Fruit fly (Drosophila melanogaster) whole organism, embryonic: ENCODE measurements around the gene Reck.
A peak's percentile ranks its signal among the peaks of the same experiment; 100 is the strongest.

Experiments
- Abd-B ChIP-seq: fragments of 200-800 bp; sonication (Bioruptor generic); optimal IDR thresholded peaks from 2 replicates; lab custom pipeline; 2018; ENCODE audit warnings: missing biosample characterization, mild to moderate bottlenecking, missing genetic modification characterization, moderate library complexity
- Asciz ChIP-seq: fragments of 200-800 bp; sonication (Bioruptor generic); optimal IDR thresholded peaks from 2 replicates; lab custom pipeline; 2017; ENCODE audit warnings: missing biosample characterization, mild to moderate bottlenecking, missing genetic modification characterization, missing genetic modification reagents
- Blimp-1 ChIP-seq: fragments of 200-800 bp; sonication (Bioruptor generic); optimal IDR thresholded peaks from 3 replicates; lab custom pipeline; 2018; ENCODE audit warnings: missing biosample characterization, missing genetic modification characterization, mild to moderate bottlenecking, moderate library complexity, missing genetic modification reagents
- CG10209 ChIP-seq: fragments of 200-800 bp; sonication (Bioruptor generic); optimal IDR thresholded peaks from 3 replicates; lab custom pipeline; 2017; ENCODE audit warnings: missing biosample characterization, mild to moderate bottlenecking, missing genetic modification characterization, missing genetic modification reagents
- CG12155 ChIP-seq: fragments of 200-800 bp; sonication (Bioruptor generic); optimal IDR thresholded peaks from 3 replicates; lab custom pipeline; 2016; ENCODE audit warnings: missing biosample characterization, missing genetic modification characterization
- CG13287 ChIP-seq: fragments of 200-800 bp; sonication (Bioruptor generic); IDR thresholded peaks from 2 replicates; pipeline ENCODE4 v1.3.6; 2022; ENCODE audit warnings: missing biosample characterization, missing genetic modification characterization; ENCODE audit not compliant: partially characterized antibody
- CG15073 ChIP-seq: fragments of 200-800 bp; sonication (Bioruptor generic); optimal IDR thresholded peaks from 2 replicates; lab custom pipeline; 2016; ENCODE audit warnings: missing biosample characterization, missing genetic modification characterization
- CG16813 ChIP-seq: fragments of 200-800 bp; sonication (Bioruptor generic); IDR thresholded peaks from 3 replicates; pipeline ENCODE4 v1.3.6; 2022; ENCODE audit warnings: missing biosample characterization, missing genetic modification characterization; ENCODE audit not compliant: partially characterized antibody
- CG17802 ChIP-seq: fragments of 200-800 bp; sonication (Bioruptor generic); optimal IDR thresholded peaks from 2 replicates; lab custom pipeline; 2018; ENCODE audit warnings: missing biosample characterization, mild to moderate bottlenecking, missing genetic modification characterization, moderate library complexity
- CG18764 ChIP-seq: fragments of 200-800 bp; sonication (Bioruptor generic); optimal IDR thresholded peaks from 3 replicates; lab custom pipeline; 2016; ENCODE audit warnings: missing biosample characterization, missing genetic modification characterization
- CG42726 ChIP-seq: fragments of 200-800 bp; sonication (Bioruptor generic); IDR thresholded peaks from 2 replicates; pipeline ENCODE4 v1.3.6; 2022; ENCODE audit warnings: missing biosample characterization, missing genetic modification characterization; ENCODE audit not compliant: partially characterized antibody
- CG7357 ChIP-seq: fragments of 200-800 bp; sonication (Bioruptor generic); IDR thresholded peaks from 3 replicates; pipeline ENCODE4 v1.3.6; 2022; ENCODE audit warnings: missing biosample characterization, missing genetic modification characterization
- CG7745 ChIP-seq: fragments of 200-800 bp; sonication (Bioruptor generic); optimal IDR thresholded peaks from 2 replicates; lab custom pipeline; 2018; ENCODE audit warnings: missing biosample characterization, mild to moderate bottlenecking, missing genetic modification characterization, moderate library complexity
- CG7963 ChIP-seq: fragments of 200-800 bp; sonication (Bioruptor generic); IDR thresholded peaks from 3 replicates; pipeline ENCODE4 v1.3.6; 2022; ENCODE audit warnings: missing biosample characterization, missing genetic modification characterization; ENCODE audit not compliant: partially characterized antibody
- CG8281 ChIP-seq: fragments of 200-800 bp; sonication (Bioruptor generic); optimal IDR thresholded peaks from 2 replicates; lab custom pipeline; 2018; ENCODE audit warnings: missing biosample characterization, mild to moderate bottlenecking, missing genetic modification characterization, moderate library complexity
- CG8765 ChIP-seq: fragments of 200-800 bp; sonication (Bioruptor generic); IDR thresholded peaks from 2 replicates; pipeline ENCODE4 v1.3.6; 2022; ENCODE audit warnings: missing biosample characterization, missing genetic modification characterization
- CG8924 ChIP-seq: fragments of 200-800 bp; optimal IDR thresholded peaks from 3 replicates; lab custom pipeline; 2019; ENCODE audit warnings: missing biosample characterization, mild to moderate bottlenecking, missing genetic modification characterization, moderate library complexity
- Chrac-16 ChIP-seq: fragments of 200-800 bp; sonication (Bioruptor generic); optimal IDR thresholded peaks from 3 replicates; lab custom pipeline; 2016; ENCODE audit warnings: missing biosample characterization, missing genetic modification characterization
- Dbx ChIP-seq: fragments of 200-800 bp; sonication (Bioruptor generic); IDR thresholded peaks from 3 replicates; pipeline ENCODE4 v1.3.6; 2022; ENCODE audit warnings: missing biosample characterization, missing genetic modification characterization
- HLHmδ ChIP-seq: fragments of 200-800 bp; sonication (Bioruptor generic); optimal IDR thresholded peaks from 2 replicates; lab custom pipeline; 2018; ENCODE audit warnings: missing biosample characterization, mild to moderate bottlenecking, missing genetic modification characterization, moderate library complexity
- Lpt ChIP-seq: fragments of >200 bp; optimal IDR thresholded peaks from 2 replicates; lab custom pipeline; 2018; ENCODE audit warnings: missing biosample characterization, missing genetic modification characterization
- NFAT ChIP-seq: fragments of 200-800 bp; sonication (Bioruptor generic); IDR thresholded peaks from 2 replicates; pipeline ENCODE4 v1.3.6; 2022; ENCODE audit warnings: missing biosample characterization, missing genetic modification characterization
- Spps ChIP-seq: fragments of 200-800 bp; sonication (Bioruptor generic); optimal IDR thresholded peaks from 2 replicates; lab custom pipeline; 2018; ENCODE audit warnings: missing biosample characterization, mild to moderate bottlenecking, missing genetic modification characterization
- ab ChIP-seq: fragments of 200-800 bp; sonication (Bioruptor generic); optimal IDR thresholded peaks from 2 replicates; lab custom pipeline; 2016; ENCODE audit warnings: missing biosample characterization, missing genetic modification characterization
- ase ChIP-seq: fragments of 200-800 bp; sonication (Bioruptor generic); IDR thresholded peaks from 3 replicates; pipeline ENCODE4 v1.3.6; 2022; ENCODE audit warnings: missing biosample characterization, missing genetic modification characterization
- bcd ChIP-seq: fragments of 200-800 bp; sonication (Bioruptor generic); optimal IDR thresholded peaks from 2 replicates; lab custom pipeline; 2017; ENCODE audit warnings: missing biosample characterization, mild to moderate bottlenecking, missing genetic modification characterization
- btn ChIP-seq: fragments of 200-800 bp; sonication (Bioruptor generic); optimal IDR thresholded peaks from 2 replicates; lab custom pipeline; 2016; ENCODE audit warnings: missing biosample characterization, missing genetic modification characterization
- crol ChIP-seq: fragments of 200-800 bp; sonication (Bioruptor generic); IDR thresholded peaks from 2 replicates; pipeline ENCODE4 v1.3.6; 2022; ENCODE audit warnings: missing biosample characterization, missing genetic modification characterization
- danr ChIP-seq: fragments of 200-800 bp; sonication (Bioruptor generic); IDR thresholded peaks from 2 replicates; pipeline ENCODE4 v1.3.6; 2022; ENCODE audit warnings: missing biosample characterization, missing genetic modification characterization
- disco-r ChIP-seq: fragments of 200-800 bp; sonication (Bioruptor generic); optimal IDR thresholded peaks from 2 replicates; lab custom pipeline; 2016; ENCODE audit warnings: missing biosample characterization, missing genetic modification characterization
- esg ChIP-seq: fragments of 200-800 bp; sonication (Bioruptor generic); conservative IDR thresholded peaks from 2 replicates; pipeline ENCODE4 v1.3.6; 2022; ENCODE audit warnings: missing biosample characterization, missing genetic modification characterization
- ewg ChIP-seq: fragments of 200-800 bp; sonication (Bioruptor generic); optimal IDR thresholded peaks from 3 replicates; lab custom pipeline; 2017; ENCODE audit warnings: mild to moderate bottlenecking, missing biosample characterization, missing genetic modification reagents, missing genetic modification characterization
- fd102C ChIP-seq: fragments of 200-800 bp; sonication (Bioruptor generic); optimal IDR thresholded peaks from 2 replicates; lab custom pipeline; 2018; ENCODE audit warnings: missing biosample characterization, mild to moderate bottlenecking, missing genetic modification characterization, moderate library complexity
- gce ChIP-seq: fragments of 200-800 bp; sonication (Bioruptor generic); IDR thresholded peaks from 3 replicates; pipeline ENCODE4 v1.3.6; 2022; ENCODE audit warnings: missing biosample characterization, missing genetic modification characterization
- gsb-n ChIP-seq: fragments of 200-800 bp; sonication (Bioruptor generic); optimal IDR thresholded peaks from 3 replicates; lab custom pipeline; 2018; ENCODE audit warnings: missing biosample characterization, mild to moderate bottlenecking, missing genetic modification characterization
- ken ChIP-seq: fragments of 200-800 bp; sonication (Bioruptor generic); IDR thresholded peaks from 3 replicates; pipeline ENCODE4 v1.3.6; 2022; ENCODE audit warnings: missing biosample characterization, missing genetic modification characterization
- p53 ChIP-seq: fragments of 200-800 bp; sonication (Bioruptor generic); optimal IDR thresholded peaks from 2 replicates; lab custom pipeline; 2016; ENCODE audit warnings: missing biosample characterization, missing genetic modification characterization
- pros ChIP-seq: fragments of 200-800 bp; sonication (Bioruptor generic); optimal IDR thresholded peaks from 3 replicates; lab custom pipeline; 2019; ENCODE audit warnings: missing biosample characterization, mild to moderate bottlenecking, missing genetic modification characterization, moderate library complexity
- pzg ChIP-seq: fragments of 200-800 bp; sonication (Bioruptor generic); optimal IDR thresholded peaks from 3 replicates; lab custom pipeline; 2018; ENCODE audit warnings: missing biosample characterization, mild to moderate bottlenecking, missing genetic modification characterization, moderate library complexity
- schlank ChIP-seq: fragments of 200-800 bp; sonication (Bioruptor generic); optimal IDR thresholded peaks from 2 replicates; lab custom pipeline; 2018; ENCODE audit warnings: missing biosample characterization, mild to moderate bottlenecking, missing genetic modification characterization
- sens ChIP-seq: fragments of 200-800 bp; sonication (Bioruptor generic); peaks from one replicate; lab custom pipeline; 2016; ENCODE audit warnings: missing biosample characterization, missing genetic modification characterization
- tgo ChIP-seq: fragments of 200-800 bp; sonication (Bioruptor generic); IDR thresholded peaks from 3 replicates; pipeline ENCODE4 v1.3.6; 2022; ENCODE audit warnings: missing biosample characterization, missing genetic modification characterization
- tio ChIP-seq: fragments of 200-800 bp; sonication (Bioruptor generic); optimal IDR thresholded peaks from 2 replicates; lab custom pipeline; 2017; ENCODE audit warnings: missing biosample characterization, missing genetic modification characterization, inconsistent platforms
- twi ChIP-seq: fragments of 200-800 bp; optimal IDR thresholded peaks from 2 replicates; lab custom pipeline; 2019; ENCODE audit warnings: missing biosample characterization, mild to moderate bottlenecking, missing genetic modification characterization, moderate library complexity

Reck gene

DNA sequence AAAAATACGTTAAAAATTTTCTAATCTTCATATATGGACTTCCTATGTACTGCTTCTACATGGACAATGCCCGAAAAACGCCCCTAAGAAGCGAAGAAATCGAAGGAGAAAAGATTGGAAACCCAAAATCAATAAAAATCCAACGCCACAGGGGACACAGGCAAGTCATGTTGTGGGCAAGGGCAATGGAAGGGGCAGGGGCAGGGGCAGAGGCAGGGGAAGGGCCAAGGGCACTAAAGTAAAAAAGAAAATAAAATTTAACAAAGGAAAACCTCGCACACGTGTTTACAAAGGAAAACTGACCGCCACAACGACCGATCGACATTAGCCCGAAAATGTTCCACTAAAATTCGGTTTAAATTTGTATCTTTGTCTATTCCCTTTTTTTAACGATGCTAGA is 51.1 kb downstream of the Reck start (continued):
- TF ChIP-seq danr (GFP tag; lab: Robert Waterston, UW) (no peak), CG7963 (GFP tag; lab: Robert Waterston, UW) (no peak), CG7745 (tag; lab: Kevin White, UChicago) (peak; percentile 37), Blimp-1 (GFP tag; lab: Kevin White, UChicago) (no peak), Lpt (GFP tag; lab: Kevin White, UChicago) (no peak), disco-r (GFP tag; lab: Kevin White, UChicago) (no peak), HLHmδ (no peak), Abd-B (GFP tag; lab: Kevin White, UChicago) (no peak), tio (GFP tag; lab: Kevin White, UChicago) (no peak), p53 (GFP tag; lab: Kevin White, UChicago) (no peak), pzg (no peak), fd102C (GFP tag; lab: Kevin White, UChicago) (no peak), CG18764 (GFP tag; lab: Kevin White, UChicago) (no peak), ken (GFP tag; lab: Robert Waterston, UW) (no peak), esg (GFP tag; lab: Robert Waterston, UW) (no peak), ab (no peak), ewg (GFP tag; lab: Kevin White, UChicago) (no peak), crol (GFP tag; lab: Robert Waterston, UW) (peak; percentile 92), gce (GFP tag; lab: Robert Waterston, UW) (no peak), CG16813 (GFP tag; lab: Robert Waterston, UW) (no peak), CG15073 (no peak), CG13287 (GFP tag; lab: Robert Waterston, UW) (no peak), Asciz (GFP tag; lab: Kevin White, UChicago) (no peak), pros (peak; percentile 88), CG17802 (tag; lab: Kevin White, UChicago) (no peak), sens (peak; percentile 50), twi (tag; lab: Kevin White, UChicago) (peak; percentile 86), CG8924 (tag; lab: Kevin White, UChicago) (peak; percentile 9), CG8281 (tag; lab: Kevin White, UChicago) (no peak), CG10209 (no peak), NFAT (GFP tag; lab: Robert Waterston, UW) (no peak), CG12155 (GFP tag; lab: Kevin White, UChicago) (no peak), schlank (tag; lab: Kevin White, UChicago) (no peak), btn (GFP tag; lab: Kevin White, UChicago) (no peak), CG8765 (GFP tag; lab: Robert Waterston, UW) (no peak), ase (GFP tag; lab: Robert Waterston, UW) (no peak), bcd (GFP tag; lab: Kevin White, UChicago) (no peak), Chrac-16 (no peak), CG7357 (GFP tag; lab: Robert Waterston, UW) (no peak), gsb-n (tag; lab: Kevin White, UChicago) (no peak), Spps (tag; lab: Kevin White, UChicago) (no peak), tgo (GFP tag; lab: Robert Waterston, UW) (no peak), CG42726 (GFP tag; lab: Robert Waterston, UW) (no peak), Dbx (no peak)
